Fruit fly (Drosophila melanogaster) whole organism, prepupa: ENCODE measurements around the gene CG1785.

Experiments used
- Blimp-1 ChIP-seq: fragments of 200-800 bp; sonication (Bioruptor generic); optimal IDR thresholded peaks from 3 replicates; lab custom pipeline; 2017; ENCODE audit warnings: missing biosample characterization, missing genetic modification characterization, mild to moderate bottlenecking, moderate library complexity, missing genetic modification reagents
- CG10631 ChIP-seq: fragments of 200-800 bp; sonication (Bioruptor generic); optimal IDR thresholded peaks from 2 replicates; lab custom pipeline; 2016; ENCODE audit warnings: missing biosample characterization, missing genetic modification characterization
- CG10669 ChIP-seq: fragments of 200-800 bp; sonication (Bioruptor generic); optimal IDR thresholded peaks from 3 replicates; lab custom pipeline; 2018; ENCODE audit warnings: missing biosample characterization, mild to moderate bottlenecking, missing genetic modification characterization, moderate library complexity
- CG11762 ChIP-seq: fragments of 200-800 bp; sonication (Bioruptor generic); optimal IDR thresholded peaks from 3 replicates; lab custom pipeline; 2016; ENCODE audit warnings: missing biosample characterization, missing genetic modification characterization; ENCODE audit not compliant: insufficient read depth
- CG11902 ChIP-seq: fragments of 200-800 bp; sonication (Bioruptor generic); optimal IDR thresholded peaks from 3 replicates; lab custom pipeline; 2016; ENCODE audit warnings: missing biosample characterization, missing genetic modification characterization
- CG15336 ChIP-seq: fragments of 200-800 bp; sonication (Bioruptor generic); IDR thresholded peaks from 2 replicates; pipeline ENCODE4 v1.3.6; 2022; ENCODE audit warnings: missing biosample characterization, missing genetic modification characterization
- CG1621 ChIP-seq: fragments of 200-800 bp; sonication (Bioruptor generic); optimal IDR thresholded peaks from 3 replicates; lab custom pipeline; 2018; ENCODE audit warnings: missing biosample characterization, mild to moderate bottlenecking, missing genetic modification characterization
- CG16779 ChIP-seq: fragments of 200-800 bp; sonication (Bioruptor generic); optimal IDR thresholded peaks from 3 replicates; lab custom pipeline; 2017; ENCODE audit warnings: missing biosample characterization, mild to moderate bottlenecking, missing genetic modification characterization
- CG3032 ChIP-seq: fragments of 200-800 bp; optimal IDR thresholded peaks from 2 replicates; lab custom pipeline; 2019; ENCODE audit warnings: missing biosample characterization, mild to moderate bottlenecking, missing genetic modification characterization, moderate library complexity
- CG31627 ChIP-seq: fragments of 200-800 bp; sonication (Bioruptor generic); optimal IDR thresholded peaks from 3 replicates; lab custom pipeline; 2016; ENCODE audit warnings: missing biosample characterization, missing genetic modification characterization
- CG32006 ChIP-seq: fragments of 200-800 bp; sonication (Bioruptor generic); optimal IDR thresholded peaks from 3 replicates; lab custom pipeline; 2017; ENCODE audit warnings: missing biosample characterization, mild to moderate bottlenecking, missing genetic modification characterization
- CG34406 ChIP-seq: fragments of 200-800 bp; sonication (Bioruptor generic); optimal IDR thresholded peaks from 3 replicates; lab custom pipeline; 2016; ENCODE audit warnings: missing biosample characterization, missing genetic modification characterization
- CG3919 ChIP-seq: fragments of 200-800 bp; sonication (Bioruptor generic); optimal IDR thresholded peaks from 3 replicates; lab custom pipeline; 2016; ENCODE audit warnings: missing biosample characterization, missing genetic modification characterization
- CG4318 ChIP-seq: fragments of 200-800 bp; sonication (Bioruptor generic); optimal IDR thresholded peaks from 3 replicates; lab custom pipeline; 2017; ENCODE audit warnings: missing biosample characterization, mild to moderate bottlenecking, missing genetic modification characterization
- CG6163 ChIP-seq: fragments of 200-800 bp; sonication (Bioruptor generic); IDR thresholded peaks from 3 replicates; pipeline ENCODE4 v1.3.6; 2022; ENCODE audit warnings: missing biosample characterization, missing genetic modification characterization
- CG6276 ChIP-seq: fragments of 200-800 bp; sonication (Bioruptor generic); optimal IDR thresholded peaks from 2 replicates; lab custom pipeline; 2017; ENCODE audit warnings: missing biosample characterization, mild to moderate bottlenecking, missing genetic modification characterization
- CG6792 ChIP-seq: fragments of 200-800 bp; sonication (Bioruptor generic); optimal IDR thresholded peaks from 3 replicates; lab custom pipeline; 2016; ENCODE audit warnings: missing biosample characterization, missing genetic modification characterization
- CG6808 ChIP-seq: fragments of 200-800 bp; sonication (Bioruptor generic); optimal IDR thresholded peaks from 3 replicates; lab custom pipeline; 2017; ENCODE audit warnings: missing biosample characterization, missing genetic modification characterization, mild to moderate bottlenecking, moderate library complexity, missing genetic modification reagents
- CG8119 ChIP-seq: fragments of 200-800 bp; sonication (Bioruptor generic); IDR thresholded peaks from 3 replicates; pipeline ENCODE4 v1.3.6; 2022; ENCODE audit warnings: missing biosample characterization, missing genetic modification characterization
- CG8319 ChIP-seq: fragments of 200-800 bp; sonication (Bioruptor generic); optimal IDR thresholded peaks from 3 replicates; lab custom pipeline; 2016; ENCODE audit warnings: missing biosample characterization, missing genetic modification characterization
- Eip78C ChIP-seq: fragments of 200-800 bp; sonication (Bioruptor generic); peaks from one replicate; lab custom pipeline; 2016; ENCODE audit warnings: missing biosample characterization, missing genetic modification characterization
- Ets21C ChIP-seq: fragments of 200-800 bp; sonication (Bioruptor generic); optimal IDR thresholded peaks from 3 replicates; lab custom pipeline; 2016; ENCODE audit warnings: missing biosample characterization, missing genetic modification characterization
- Gug ChIP-seq: fragments of 200-800 bp; sonication (Bioruptor generic); IDR thresholded peaks from 2 replicates; pipeline ENCODE4 v1.3.6; 2022; ENCODE audit warnings: missing biosample characterization, missing genetic modification characterization
- Hr38 ChIP-seq: sonication (Bioruptor generic); optimal IDR thresholded peaks from 2 replicates; lab custom pipeline; 2016; ENCODE audit warnings: missing biosample characterization, missing genetic modification characterization
- Hr39 ChIP-seq: fragments of 200-800 bp; sonication (Bioruptor generic); optimal IDR thresholded peaks from 2 replicates; lab custom pipeline; 2016; ENCODE audit warnings: missing biosample characterization, missing genetic modification characterization
- Hr4 ChIP-seq: fragments of 200-800 bp; sonication (Bioruptor generic); optimal IDR thresholded peaks from 3 replicates; lab custom pipeline; 2016; ENCODE audit warnings: missing biosample characterization, missing genetic modification characterization
- Lpt ChIP-seq: fragments of 200-800 bp; sonication (Bioruptor generic); optimal IDR thresholded peaks from 3 replicates; lab custom pipeline; 2016; ENCODE audit warnings: missing biosample characterization, missing genetic modification characterization
- Met ChIP-seq: fragments of 200-800 bp; sonication (Bioruptor generic); optimal IDR thresholded peaks from 3 replicates; lab custom pipeline; 2016; ENCODE audit warnings: missing biosample characterization, missing genetic modification characterization
- OdsH ChIP-seq: fragments of 200-800 bp; sonication (Bioruptor generic); optimal IDR thresholded peaks from 3 replicates; lab custom pipeline; 2016; ENCODE audit warnings: missing biosample characterization, missing genetic modification characterization
- Smox ChIP-seq: fragments of 200-800 bp; sonication (Bioruptor generic); optimal IDR thresholded peaks from 3 replicates; lab custom pipeline; 2016; ENCODE audit warnings: missing biosample characterization, missing genetic modification characterization
- Sox102F ChIP-seq: fragments of 200-800 bp; sonication (Bioruptor generic); optimal IDR thresholded peaks from 2 replicates; lab custom pipeline; 2016; ENCODE audit warnings: missing biosample characterization, mild to moderate bottlenecking, missing genetic modification characterization
- Sox14 ChIP-seq: fragments of 200-800 bp; sonication (Bioruptor generic); optimal IDR thresholded peaks from 3 replicates; lab custom pipeline; 2016; ENCODE audit warnings: missing biosample characterization, missing genetic modification characterization
- Sox15 ChIP-seq: fragments of 200-800 bp; sonication (Bioruptor generic); optimal IDR thresholded peaks from 3 replicates; lab custom pipeline; 2016; ENCODE audit warnings: missing biosample characterization, missing genetic modification characterization
- achi ChIP-seq: fragments of 200-800 bp; sonication (Bioruptor generic); optimal IDR thresholded peaks from 3 replicates; lab custom pipeline; 2016; ENCODE audit warnings: missing biosample characterization, missing genetic modification characterization
- cyc ChIP-seq: fragments of 200-800 bp; sonication (Bioruptor generic); optimal IDR thresholded peaks from 3 replicates; lab custom pipeline; 2016; ENCODE audit warnings: missing biosample characterization, missing genetic modification characterization
- dac ChIP-seq: fragments of 200-800 bp; sonication (Bioruptor generic); optimal IDR thresholded peaks from 2 replicates; lab custom pipeline; 2017; ENCODE audit warnings: missing biosample characterization, mild to moderate bottlenecking, missing genetic modification characterization
- eg ChIP-seq: fragments of 200-800 bp; sonication (Bioruptor generic); IDR thresholded peaks from 3 replicates; pipeline ENCODE4 v1.3.6; 2022; ENCODE audit warnings: missing biosample characterization, missing genetic modification characterization
- esn ChIP-seq: fragments of 200-800 bp; sonication (Bioruptor generic); optimal IDR thresholded peaks from 2 replicates; lab custom pipeline; 2016; ENCODE audit warnings: missing biosample characterization, mild to moderate bottlenecking, missing genetic modification characterization, moderate library complexity
- fd85E ChIP-seq: fragments of 200-800 bp; sonication (Bioruptor generic); optimal IDR thresholded peaks from 3 replicates; lab custom pipeline; 2016; ENCODE audit warnings: missing biosample characterization, missing genetic modification characterization
- lz ChIP-seq: fragments of 200-800 bp; sonication (Bioruptor generic); optimal IDR thresholded peaks from 3 replicates; lab custom pipeline; 2016; ENCODE audit warnings: missing biosample characterization, missing genetic modification characterization
- net ChIP-seq: fragments of 200-800 bp; sonication (Bioruptor generic); optimal IDR thresholded peaks from 3 replicates; lab custom pipeline; 2016; ENCODE audit warnings: missing biosample characterization, missing genetic modification characterization
- pdm3 ChIP-seq: fragments of 200-800 bp; sonication (Bioruptor generic); optimal IDR thresholded peaks from 3 replicates; lab custom pipeline; 2016; ENCODE audit warnings: missing biosample characterization, missing genetic modification characterization
- salr ChIP-seq, 2 experiments: fragments of 200-800 bp; sonication (Bioruptor generic); optimal IDR thresholded peaks; 3 replicates each; lab custom pipeline; 2016 to 2018; ENCODE audit warnings: missing biosample characterization in 2 of 2, missing genetic modification characterization in 2 of 2, mild to moderate bottlenecking in 1 of 2
- spab ChIP-seq: fragments of 200-800 bp; sonication (Bioruptor generic); optimal IDR thresholded peaks from 2 replicates; lab custom pipeline; 2017; ENCODE audit warnings: missing biosample characterization, mild to moderate bottlenecking, missing genetic modification characterization, missing genetic modification reagents
- svp ChIP-seq: fragments of 200-800 bp; sonication (Bioruptor generic); peaks from one replicate; lab custom pipeline; 2016; ENCODE audit warnings: missing biosample characterization, missing genetic modification characterization
- topi ChIP-seq: fragments of 200-800 bp; sonication (Bioruptor generic); optimal IDR thresholded peaks from 3 replicates; lab custom pipeline; 2016; ENCODE audit warnings: missing biosample characterization, missing genetic modification characterization

The CG1785 gene

dm6 chrX:8671348-8672298 is 43.1 kb upstream of the CG1785 start:
- no peak for TF ChIP-seq Hr38 (GFP tag; lab: Kevin White, UChicago)
- no peak for TF ChIP-seq CG6163 (GFP tag; lab: Robert Waterston, UW)
- no peak for TF ChIP-seq Eip78C
- TF ChIP-seq eg (GFP tag; lab: Robert Waterston, UW): no peak
- TF ChIP-seq topi: no peak
- no peak for TF ChIP-seq achi (GFP tag; lab: Kevin White, UChicago)
- TF ChIP-seq Blimp-1: no peak
- no peak for TF ChIP-seq Met (GFP tag; lab: Kevin White, UChicago)
- no peak for TF ChIP-seq CG11762 (GFP tag; lab: Kevin White, UChicago)
- TF ChIP-seq CG8119 (GFP tag; lab: Robert Waterston, UW): no peak
- TF ChIP-seq salr (GFP tag; optimal IDR thresholded peaks at IDR 0.05; lab: Kevin White, UChicago): no peak
- TF ChIP-seq Ets21C (GFP tag; lab: Kevin White, UChicago): no peak
- no peak for TF ChIP-seq dac (GFP tag; lab: Kevin White, UChicago)
- no peak for TF ChIP-seq cyc
- no peak for TF ChIP-seq CG6792
- no peak for TF ChIP-seq CG16779 (tag; lab: Kevin White, UChicago)
- TF ChIP-seq CG3919 (GFP tag; lab: Kevin White, UChicago): no peak
- TF ChIP-seq CG15336: no peak
- no peak for TF ChIP-seq esn (GFP tag; lab: Kevin White, UChicago)

dm6 chrX:8676631-8677224 is 38.0 kb upstream of the CG1785 start, which contains the start of gene Rubicon:
TSS of gene Rubicon (plus strand) at chrX:8677063.
- TF ChIP-seq CG6808 (GFP tag; lab: Kevin White, UChicago) (peak; percentile 75), CG1621 (peak; percentile 77), Lpt (no peak), svp (GFP tag; lab: Kevin White, UChicago) (peak; percentile 44), lz (GFP tag; lab: Kevin White, UChicago) (no peak), Eip78C (peak; percentile 19), cyc (peak; percentile 33), CG34406 (GFP tag; lab: Kevin White, UChicago) (no peak), Smox (GFP tag; lab: Kevin White, UChicago) (no peak), CG11902 (GFP tag; lab: Kevin White, UChicago) (no peak), CG6163 (GFP tag; lab: Robert Waterston, UW) (peak; percentile 84), CG8319 (no peak), pdm3 (GFP tag; lab: Kevin White, UChicago) (peak; percentile 9), eg (GFP tag; lab: Robert Waterston, UW) (peak; percentile 88), spab (peak; percentile 58), CG4318 (no peak), net (GFP tag; lab: Kevin White, UChicago) (no peak), Gug (GFP tag; lab: Robert Waterston, UW) (peak; percentile 68), CG8119 (GFP tag; lab: Robert Waterston, UW) (peak; percentile 82), topi (no peak), Sox14 (GFP tag; lab: Kevin White, UChicago) (peak; percentile 39), CG6792 (no peak), Hr39 (GFP tag; lab: Kevin White, UChicago) (no peak), Ets21C (GFP tag; lab: Kevin White, UChicago) (no peak), OdsH (GFP tag; lab: Kevin White, UChicago) (peak; percentile 4), CG10631 (GFP tag; lab: Kevin White, UChicago) (no peak), achi (GFP tag; lab: Kevin White, UChicago) (peak; percentile 4), CG11762 (GFP tag; lab: Kevin White, UChicago) (no peak), CG3919 (GFP tag; lab: Kevin White, UChicago) (peak; percentile 29), Blimp-1 (no peak), esn (GFP tag; lab: Kevin White, UChicago) (peak; percentile 0), Sox102F (no peak), Sox15 (GFP tag; lab: Kevin White, UChicago) (no peak), CG6276 (GFP tag; lab: Kevin White, UChicago) (peak; percentile 81), CG15336 (peak; percentile 70), CG10669 (peak; percentile 60), CG3032 (tag; lab: Kevin White, UChicago) (peak; percentile 53), Hr4 (GFP tag; lab: Kevin White, UChicago) (no peak), CG31627 (GFP tag; lab: Kevin White, UChicago) (no peak), CG32006 (GFP tag; lab: Kevin White, UChicago) (peak; percentile 41), Hr38 (GFP tag; lab: Kevin White, UChicago) (no peak), fd85E (no peak)
